Fruit fly (Drosophila melanogaster): ENCODE results near the gene PyK.

dm6 chr3R:22339510-22339909 is 27.8 kb upstream of the PyK start:
- no peak for TF ChIP-seq CG8478 (optimal IDR thresholded peaks at IDR 0.05)
- no peak for TF ChIP-seq psq (optimal IDR thresholded peaks at IDR 0.05)
- TF ChIP-seq pan (optimal IDR thresholded peaks at IDR 0.05): no peak
- TF ChIP-seq Dll (optimal IDR thresholded peaks at IDR 0.05): no peak
- TF ChIP-seq EcR (GFP tag; optimal IDR thresholded peaks at IDR 0.05): no peak
